Fruit fly (Drosophila melanogaster): ENCODE data around the gene lic.

Gene lic

dm6 chrX:13127973-13128749 lies 37.2 kb downstream of the lic start (continued):
- TF ChIP-seq ac (GFP tag; optimal IDR thresholded peaks at IDR 0.05) (no peak), CG4282 (GFP tag; optimal IDR thresholded peaks at IDR 0.05) (no peak), exex (tag; optimal IDR thresholded peaks at IDR 0.05) (no peak), BEAF-32 (GFP tag; optimal IDR thresholded peaks at IDR 0.05) (no peak), ato (GFP tag; IDR thresholded peaks at IDR 0.05; ENCODE audit: partially characterized antibody) (peak; percentile 18; the same call in 1 of the 2 replicates), prd (optimal IDR thresholded peaks at IDR 0.05) (no peak), prd (GFP tag; IDR thresholded peaks at IDR 0.05) (peak; percentile 43; the same call in 1 of the 3 replicates), gcm2 (GFP tag; optimal IDR thresholded peaks at IDR 0.05) (no peak), CG10654 (GFP tag; optimal IDR thresholded peaks at IDR 0.05) (peak; percentile 3), CG33213 (GFP tag; optimal IDR thresholded peaks at IDR 0.05) (no peak), repo (GFP tag; optimal IDR thresholded peaks at IDR 0.05) (no peak), Dip3 (GFP tag; optimal IDR thresholded peaks at IDR 0.05) (no peak), CG4820 (GFP tag; optimal IDR thresholded peaks at IDR 0.05) (no peak), Hr39 (optimal IDR thresholded peaks at IDR 0.05) (no peak), CG8290 (GFP tag; optimal IDR thresholded peaks at IDR 0.05) (peak; percentile 67), CG8290 (tag; optimal IDR thresholded peaks at IDR 0.05) (peak in 1 of 2 experiments; percentile 20), CG6254 (GFP tag; optimal IDR thresholded peaks at IDR 0.05) (no peak), hth (optimal IDR thresholded peaks at IDR 0.05) (no peak), sqz (GFP tag; optimal IDR thresholded peaks at IDR 0.05) (peak; percentile 63), CG11247 (GFP tag; IDR thresholded peaks at IDR 0.05) (no peak), CG6765 (GFP tag; optimal IDR thresholded peaks at IDR 0.05) (peak; percentile 1), CG18619 (GFP tag; optimal IDR thresholded peaks at IDR 0.05) (no peak), CG8944 (GFP tag; optimal IDR thresholded peaks at IDR 0.05) (peak; percentile 8), rib (GFP tag; IDR thresholded peaks at IDR 0.05) (peak; percentile 37; the same call in 1 of the 2 replicates), CG11695 (GFP tag; IDR thresholded peaks at IDR 0.05) (peak; percentile 36; the same call in 1 of the 3 replicates), CG12071 (GFP tag; optimal IDR thresholded peaks at IDR 0.05) (no peak), Dfd (GFP tag; optimal IDR thresholded peaks at IDR 0.05) (peak in 1 of 2 experiments; percentile 51), CkIIα-i1 (GFP tag; IDR thresholded peaks at IDR 0.05) (no peak), hkb (optimal IDR thresholded peaks at IDR 0.05) (no peak), hkb (GFP tag; IDR thresholded peaks at IDR 0.05) (0 out of 2 replicates have a peak, but pooled peaks have one; percentile 27), Hmx (GFP tag; optimal IDR thresholded peaks at IDR 0.05) (no peak), D (optimal IDR thresholded peaks at IDR 0.05) (no peak), D (GFP tag; optimal IDR thresholded peaks at IDR 0.05) (peak; percentile 31), Neu2 (GFP tag; optimal IDR thresholded peaks at IDR 0.05; ENCODE audit: borderline replicate concordance) (no peak), lmd (GFP tag; IDR thresholded peaks at IDR 0.05) (peak; percentile 54), CG1024 (GFP tag; IDR thresholded peaks at IDR 0.05) (peak; percentile 40; the same call in 1 of the 2 replicates), nerfin-1 (tag; optimal IDR thresholded peaks at IDR 0.05) (no peak), HLH54F (GFP tag; optimal IDR thresholded peaks at IDR 0.05) (no peak), CG9817 (tag; optimal IDR thresholded peaks at IDR 0.05) (no peak), maf-S (GFP tag; optimal IDR thresholded peaks at IDR 0.05) (no peak), trem (tag; optimal IDR thresholded peaks at IDR 0.05) (no peak), org-1 (GFP tag; optimal IDR thresholded peaks at IDR 0.05) (no peak), CG30403 (GFP tag; optimal IDR thresholded peaks at IDR 0.05) (peak; percentile 55), CG15601 (tag; optimal IDR thresholded peaks at IDR 0.05) (no peak), CG13894 (tag; optimal IDR thresholded peaks at IDR 0.05) (no peak), shn (GFP tag; optimal IDR thresholded peaks at IDR 0.05) (peak; percentile 41), CG9876 (GFP tag; optimal IDR thresholded peaks at IDR 0.05) (no peak), row (GFP tag; IDR thresholded peaks at IDR 0.05) (peak; percentile 37; the same call in 2 of the 3 replicates), dpn (GFP tag; optimal IDR thresholded peaks at IDR 0.05) (peak; percentile 10 to 32), CG7963 (GFP tag; IDR thresholded peaks at IDR 0.05; ENCODE audit: partially characterized antibody) (no peak), CG11560 (tag; IDR thresholded peaks at IDR 0.05) (no peak), Atf-2 (GFP tag; optimal IDR thresholded peaks at IDR 0.05) (peak; percentile 34)

All from whole organism, embryonic.